Fruit fly (Drosophila melanogaster) whole organism, pupa: ENCODE results near the gene nAChRalpha7.

ENCODE experiments used
- CG15710 ChIP-seq: fragments of 200-800 bp; sonication (Bioruptor generic); optimal IDR thresholded peaks from 2 replicates; lab custom pipeline; 2018; ENCODE audit warnings: missing biosample characterization, mild to moderate bottlenecking, missing genetic modification characterization, moderate library complexity
- CG4496 ChIP-seq: fragments of 200-800 bp; sonication (Bioruptor generic); IDR thresholded peaks from 3 replicates; pipeline ENCODE4 v1.3.6; 2022; ENCODE audit warnings: missing biosample characterization, missing genetic modification characterization
- CG9948 ChIP-seq: fragments of 200-800 bp; sonication (Bioruptor generic); optimal IDR thresholded peaks from 2 replicates; lab custom pipeline; 2018; ENCODE audit warnings: missing biosample characterization, mild to moderate bottlenecking, missing genetic modification characterization, moderate library complexity
- Pif1B ChIP-seq: fragments of 200-800 bp; sonication (Bioruptor generic); optimal IDR thresholded peaks from 3 replicates; lab custom pipeline; 2016; ENCODE audit warnings: missing biosample characterization, missing genetic modification characterization
- gl ChIP-seq: fragments of 200-800 bp; sonication (Bioruptor generic); optimal IDR thresholded peaks from 2 replicates; lab custom pipeline; 2018; ENCODE audit warnings: missing biosample characterization, mild to moderate bottlenecking, missing genetic modification characterization

- TF ChIP-seq CG15710 (no peak), CG9948 (no peak), CG4496 (GFP tag; lab: Robert Waterston, UW) (no peak), Pif1B (no peak), gl (no peak)
Measured at dm6 chrX:19294953-19295352, 53.3 kb downstream of the nAChRalpha7 start.
